Worm (Caenorhabditis elegans): ENCODE results near the gene K02D10.4.

DNA sequence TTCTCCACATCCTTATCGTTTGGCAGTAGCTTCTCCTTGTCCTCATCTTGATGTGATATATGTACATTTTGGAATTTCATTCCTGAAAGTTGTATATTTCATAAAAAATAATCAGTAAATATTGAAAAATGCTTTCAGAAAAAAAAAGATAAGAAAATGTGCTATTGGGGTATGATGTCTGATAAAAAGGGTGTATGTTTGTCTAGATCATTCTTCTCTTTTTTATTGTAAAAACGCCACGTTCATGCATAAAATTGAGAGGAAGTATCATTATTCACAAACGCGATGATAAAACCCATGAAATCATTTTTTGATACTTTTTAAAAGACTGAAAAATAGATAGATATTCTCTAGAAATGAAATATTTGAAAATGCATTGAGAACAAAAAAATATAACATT lies 31.2 kb downstream of the K02D10.4 start:
- no peak for TF ChIP-seq flt-1 (GFP tag; IDR thresholded peaks at IDR 0.05)
- no peak for TF ChIP-seq ztf-23 (GFP tag; IDR thresholded peaks at IDR 0.05)
- TF ChIP-seq cog-1 (tag; optimal IDR thresholded peaks at IDR 0.05), result no peak
- no peak for TF ChIP-seq T22C8.4 (GFP tag; IDR thresholded peaks at IDR 0.05)

All from whole organism, midembryonic.